Worm (Caenorhabditis elegans) whole organism, L2 larva: ENCODE results near the gene C09F12.2.

ENCODE experiments used
- aly-2 ChIP-seq: fragments of 150-350 bp; optimal IDR thresholded peaks from 2 replicates; lab custom pipeline; 2014; ENCODE audit warnings: missing biosample characterization, missing genetic modification characterization
- nhr-12 ChIP-seq: fragments of 150-350 bp; optimal IDR thresholded peaks from 2 replicates; lab custom pipeline; 2014; ENCODE audit warnings: missing biosample characterization, missing genetic modification characterization
- unc-62 ChIP-seq: fragments of 150-350 bp; optimal IDR thresholded peaks from 2 replicates; lab custom pipeline; 2014; ENCODE audit warnings: missing biosample characterization, missing genetic modification reagents, missing genetic modification characterization

DNA sequence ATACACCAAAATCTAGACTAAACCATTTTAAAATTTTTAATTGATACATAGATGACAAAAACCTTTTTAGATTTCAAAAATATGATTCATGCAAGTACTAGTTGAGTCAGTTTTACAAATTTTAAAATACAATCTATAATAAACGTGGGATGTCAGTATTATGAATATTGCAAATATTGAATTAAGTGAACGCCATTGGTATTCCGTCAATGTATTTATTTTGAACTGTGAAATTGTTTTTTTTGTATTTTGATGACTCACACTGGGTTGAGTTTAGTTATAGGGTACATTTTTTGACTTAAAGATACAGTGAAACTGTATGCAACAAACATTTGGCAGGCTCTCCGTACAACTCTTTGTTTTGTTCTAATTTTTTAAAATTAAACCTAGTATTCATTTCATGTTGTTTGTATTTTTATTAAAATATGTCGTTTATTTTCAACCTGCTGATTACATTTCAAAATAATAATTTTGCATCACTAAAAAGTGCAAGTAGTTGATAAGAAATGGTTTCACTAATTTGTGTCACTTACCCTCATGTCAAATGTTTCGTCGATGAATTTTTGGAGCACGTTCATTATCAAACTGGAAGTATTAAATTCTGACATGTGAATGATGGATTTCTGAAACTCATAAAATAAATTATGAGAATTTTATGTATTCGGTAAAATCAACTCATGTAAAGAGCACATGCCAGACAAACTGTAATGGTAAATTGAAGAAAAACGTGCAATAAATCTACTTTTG lies 51.3 kb downstream of the C09F12.2 start, which contains the start of gene W02H3.1:
- no peak for TF ChIP-seq nhr-12 (tag; lab: Kevin White, UChicago)
- no peak for TF ChIP-seq unc-62 (GFP tag; lab: Kevin White, UChicago)
- no peak for TF ChIP-seq aly-2 (tag; lab: Kevin White, UChicago)
